Fruit fly (Drosophila melanogaster) whole organism, embryonic: ENCODE results near the gene CG14229.

Source experiments
- Awh ChIP-seq: fragments of 200-800 bp; sonication (Bioruptor generic); IDR thresholded peaks from 2 replicates; pipeline ENCODE4, ENCODE4 v1.3.6; 2022; ENCODE audit warnings: missing biosample characterization, missing genetic modification characterization
- C15 ChIP-seq: fragments of 200-800 bp; sonication (Bioruptor generic); IDR thresholded peaks from 3 replicates; pipeline ENCODE4 v1.3.6; 2022; ENCODE audit warnings: missing biosample characterization, missing genetic modification characterization
- CG10209 ChIP-seq: fragments of 200-800 bp; sonication (Bioruptor generic); optimal IDR thresholded peaks from 3 replicates; lab custom pipeline; 2017; ENCODE audit warnings: missing biosample characterization, mild to moderate bottlenecking, missing genetic modification characterization, missing genetic modification reagents
- CG1024 ChIP-seq: fragments of 200-800 bp; sonication (Bioruptor generic); IDR thresholded peaks from 2 replicates; pipeline ENCODE4 v1.3.6; 2022; ENCODE audit warnings: missing biosample characterization, missing genetic modification characterization
- CG10267 ChIP-seq: fragments of 200-800 bp; sonication (Bioruptor generic); optimal IDR thresholded peaks from 2 replicates; lab custom pipeline; 2018; ENCODE audit warnings: missing biosample characterization, mild to moderate bottlenecking, missing genetic modification characterization, moderate library complexity
- CG11695 ChIP-seq: fragments of 200-800 bp; sonication (Bioruptor generic); IDR thresholded peaks from 3 replicates; pipeline ENCODE4 v1.3.6; 2022; ENCODE audit warnings: missing biosample characterization, missing genetic modification characterization
- CG12104 ChIP-seq: fragments of 200-800 bp; sonication (Bioruptor generic); optimal IDR thresholded peaks from 3 replicates; lab custom pipeline; 2016; ENCODE audit warnings: missing biosample characterization, missing genetic modification characterization
- CG15514 ChIP-seq: fragments of 200-800 bp; sonication (Bioruptor generic); optimal IDR thresholded peaks from 3 replicates; lab custom pipeline; 2017; ENCODE audit warnings: missing biosample characterization, missing genetic modification characterization, mild to moderate bottlenecking, moderate library complexity, missing genetic modification reagents
- CG1603 ChIP-seq: fragments of 200-800 bp; sonication (Bioruptor generic); optimal IDR thresholded peaks from 2 replicates; lab custom pipeline; 2019; ENCODE audit warnings: missing biosample characterization, mild to moderate bottlenecking, missing genetic modification characterization, moderate library complexity
- CG16813 ChIP-seq: fragments of 200-800 bp; sonication (Bioruptor generic); IDR thresholded peaks from 3 replicates; pipeline ENCODE4 v1.3.6; 2022; ENCODE audit warnings: missing biosample characterization, missing genetic modification characterization; ENCODE audit not compliant: partially characterized antibody
- CG30403 ChIP-seq: fragments of 200-800 bp; sonication (Bioruptor generic); optimal IDR thresholded peaks from 3 replicates; lab custom pipeline; 2016; ENCODE audit warnings: missing biosample characterization, missing genetic modification characterization
- CG31365 ChIP-seq: fragments of 200-800 bp; sonication (Bioruptor generic); optimal IDR thresholded peaks from 2 replicates; lab custom pipeline; 2018; ENCODE audit warnings: missing biosample characterization, mild to moderate bottlenecking, missing genetic modification characterization
- CG32767 ChIP-seq: fragments of 200-800 bp; sonication (Bioruptor generic); IDR thresholded peaks from 2 replicates; pipeline ENCODE4 v1.3.6; 2022; ENCODE audit warnings: missing biosample characterization, missing genetic modification characterization
- CG32772 ChIP-seq: fragments of 200-800 bp; sonication (Bioruptor generic); IDR thresholded peaks from 2 replicates; pipeline ENCODE4 v1.3.6; 2022; ENCODE audit warnings: missing biosample characterization, missing genetic modification characterization
- CG5953 ChIP-seq: fragments of 200-800 bp; sonication (Bioruptor generic); IDR thresholded peaks from 2 replicates; pipeline ENCODE4 v1.3.6; 2022; ENCODE audit warnings: missing biosample characterization, missing genetic modification characterization
- CG6854 ChIP-seq: fragments of 200-800 bp; sonication (Bioruptor generic); optimal IDR thresholded peaks from 3 replicates; lab custom pipeline; 2017; ENCODE audit warnings: missing biosample characterization, mild to moderate bottlenecking, missing genetic modification characterization
- CkIIα-i1 ChIP-seq: fragments of 200-800 bp; sonication (Bioruptor generic); IDR thresholded peaks from 2 replicates; pipeline ENCODE4 v1.3.6; 2022; ENCODE audit warnings: missing biosample characterization, missing genetic modification characterization
- D ChIP-seq, 2 experiments: fragments of 200-800 bp in 1 of 2; fragments of >200 bp in 1 of 2; sonication (Bioruptor generic) in 1 of 2; optimal IDR thresholded peaks; 2 replicates in 1 of 2; 3 replicates in 1 of 2; lab custom pipeline; 2017; ENCODE audit warnings: mild to moderate bottlenecking in 1 of 2, missing biosample characterization in 1 of 2, missing genetic modification characterization in 1 of 2, missing genetic modification reagents in 1 of 2
- D19B ChIP-seq: fragments of 200-800 bp; sonication (Bioruptor generic); optimal IDR thresholded peaks from 2 replicates; lab custom pipeline; 2017; ENCODE audit warnings: missing biosample characterization, mild to moderate bottlenecking, missing genetic modification characterization
- Hr51 ChIP-seq, 2 experiments: fragments of 200-800 bp; sonication (Bioruptor generic); optimal IDR thresholded peaks; 2 replicates in 1 of 2; 3 replicates in 1 of 2; lab custom pipeline; 2016 to 2018; ENCODE audit warnings: missing biosample characterization in 2 of 2, missing genetic modification characterization in 2 of 2, mild to moderate bottlenecking in 1 of 2, moderate library complexity in 1 of 2
- Lpt ChIP-seq: fragments of >200 bp; optimal IDR thresholded peaks from 2 replicates; lab custom pipeline; 2018; ENCODE audit warnings: missing biosample characterization, missing genetic modification characterization
- Nf-YC ChIP-seq: fragments of 200-800 bp; optimal IDR thresholded peaks from 3 replicates; lab custom pipeline; 2019; ENCODE audit warnings: missing biosample characterization, mild to moderate bottlenecking, missing genetic modification characterization, moderate library complexity
- Optix ChIP-seq: fragments of 200-800 bp; sonication (Bioruptor generic); IDR thresholded peaks from 3 replicates; pipeline ENCODE4 v1.3.6; 2022; ENCODE audit warnings: missing biosample characterization, missing genetic modification characterization
- PHDP ChIP-seq: fragments of 200-800 bp; sonication (Bioruptor generic); optimal IDR thresholded peaks from 3 replicates; lab custom pipeline; 2018; ENCODE audit warnings: missing biosample characterization, mild to moderate bottlenecking, missing genetic modification characterization, moderate library complexity
- Sin3A ChIP-seq: fragments of >200 bp; optimal IDR thresholded peaks from 2 replicates; lab custom pipeline; 2018
- Sry-δ ChIP-seq: fragments of 200-800 bp; sonication (Bioruptor generic); optimal IDR thresholded peaks from 2 replicates; lab custom pipeline; 2016; ENCODE audit warnings: missing biosample characterization, missing genetic modification characterization
- Trl ChIP-seq, 3 experiments: fragments of >200 bp in 2 of 3; fragments of 200-800 bp in 1 of 3; sonication (Bioruptor generic) in 1 of 3; optimal IDR thresholded peaks; 2 replicates in 1 of 3; 3 replicates in 2 of 3; lab custom pipeline; 2016 to 2017; ENCODE audit warnings: missing biosample characterization in 1 of 3, missing genetic modification characterization in 1 of 3
- Xbp1 ChIP-seq: fragments of 200-800 bp; sonication (Bioruptor generic); optimal IDR thresholded peaks from 3 replicates; lab custom pipeline; 2016; ENCODE audit warnings: missing biosample characterization, mild to moderate bottlenecking, missing genetic modification characterization
- az2 ChIP-seq: fragments of 200-800 bp; sonication (Bioruptor generic); optimal IDR thresholded peaks from 3 replicates; lab custom pipeline; 2016; ENCODE audit warnings: missing biosample characterization, missing genetic modification characterization
- chif ChIP-seq, 2 experiments: fragments of 200-800 bp; sonication (Bioruptor generic); optimal IDR thresholded peaks; 3 replicates each; lab custom pipeline; 2016; ENCODE audit warnings: missing biosample characterization in 2 of 2, missing genetic modification characterization in 2 of 2
- dmrt11E ChIP-seq: fragments of 200-800 bp; sonication (Bioruptor generic); optimal IDR thresholded peaks from 3 replicates; lab custom pipeline; 2018; ENCODE audit warnings: missing biosample characterization, mild to moderate bottlenecking, missing genetic modification characterization, moderate library complexity
- ems ChIP-seq: fragments of 200-800 bp; sonication (Bioruptor generic); optimal IDR thresholded peaks from 3 replicates; lab custom pipeline; 2016; ENCODE audit warnings: missing biosample characterization, missing genetic modification characterization
- exex ChIP-seq: fragments of 200-800 bp; sonication (Bioruptor generic); optimal IDR thresholded peaks from 4 replicates; lab custom pipeline; 2018; ENCODE audit warnings: missing biosample characterization, mild to moderate bottlenecking, missing genetic modification characterization, moderate library complexity
- gsb-n ChIP-seq: fragments of 200-800 bp; sonication (Bioruptor generic); optimal IDR thresholded peaks from 3 replicates; lab custom pipeline; 2018; ENCODE audit warnings: missing biosample characterization, mild to moderate bottlenecking, missing genetic modification characterization
- gt ChIP-seq: fragments of 200-800 bp; sonication (Bioruptor generic); IDR thresholded peaks from 2 replicates; pipeline ENCODE4 v1.3.6; 2022; ENCODE audit warnings: missing biosample characterization, missing genetic modification characterization
- ham ChIP-seq: fragments of 200-800 bp; sonication (Bioruptor generic); IDR thresholded peaks from 2 replicates; pipeline ENCODE4 v1.3.6; 2022; ENCODE audit warnings: missing biosample characterization, missing genetic modification characterization
- jing ChIP-seq: fragments of 200-800 bp; sonication (Bioruptor generic); optimal IDR thresholded peaks from 2 replicates; lab custom pipeline; 2018; ENCODE audit warnings: missing biosample characterization, mild to moderate bottlenecking, missing genetic modification characterization
- mam ChIP-seq: fragments of 200-800 bp; sonication (Bioruptor generic); optimal IDR thresholded peaks from 3 replicates; lab custom pipeline; 2016; ENCODE audit warnings: missing biosample characterization, missing genetic modification characterization
- onecut ChIP-seq: fragments of 200-800 bp; sonication (Bioruptor generic); IDR thresholded peaks from 2 replicates; pipeline ENCODE4 v1.3.6; 2022; ENCODE audit warnings: missing biosample characterization, missing genetic modification characterization
- p53 ChIP-seq: fragments of 200-800 bp; sonication (Bioruptor generic); optimal IDR thresholded peaks from 2 replicates; lab custom pipeline; 2016; ENCODE audit warnings: missing biosample characterization, missing genetic modification characterization
- pzg ChIP-seq: fragments of 200-800 bp; sonication (Bioruptor generic); optimal IDR thresholded peaks from 3 replicates; lab custom pipeline; 2018; ENCODE audit warnings: missing biosample characterization, mild to moderate bottlenecking, missing genetic modification characterization, moderate library complexity
- sens ChIP-seq: fragments of 200-800 bp; sonication (Bioruptor generic); peaks from one replicate; lab custom pipeline; 2016; ENCODE audit warnings: missing biosample characterization, missing genetic modification characterization
- tio ChIP-seq: fragments of 200-800 bp; sonication (Bioruptor generic); optimal IDR thresholded peaks from 2 replicates; lab custom pipeline; 2017; ENCODE audit warnings: missing biosample characterization, missing genetic modification characterization, inconsistent platforms
- trem ChIP-seq: fragments of 200-800 bp; optimal IDR thresholded peaks from 3 replicates; lab custom pipeline; 2019; ENCODE audit warnings: missing biosample characterization, mild to moderate bottlenecking, missing genetic modification characterization, moderate library complexity
- twi ChIP-seq: fragments of 200-800 bp; optimal IDR thresholded peaks from 2 replicates; lab custom pipeline; 2019; ENCODE audit warnings: missing biosample characterization, mild to moderate bottlenecking, missing genetic modification characterization, moderate library complexity
- wek ChIP-seq: fragments of 200-800 bp; sonication (Bioruptor generic); optimal IDR thresholded peaks from 3 replicates; lab custom pipeline; 2018; ENCODE audit warnings: missing biosample characterization, mild to moderate bottlenecking, missing genetic modification characterization, moderate library complexity

Gene CG14229

DNA sequence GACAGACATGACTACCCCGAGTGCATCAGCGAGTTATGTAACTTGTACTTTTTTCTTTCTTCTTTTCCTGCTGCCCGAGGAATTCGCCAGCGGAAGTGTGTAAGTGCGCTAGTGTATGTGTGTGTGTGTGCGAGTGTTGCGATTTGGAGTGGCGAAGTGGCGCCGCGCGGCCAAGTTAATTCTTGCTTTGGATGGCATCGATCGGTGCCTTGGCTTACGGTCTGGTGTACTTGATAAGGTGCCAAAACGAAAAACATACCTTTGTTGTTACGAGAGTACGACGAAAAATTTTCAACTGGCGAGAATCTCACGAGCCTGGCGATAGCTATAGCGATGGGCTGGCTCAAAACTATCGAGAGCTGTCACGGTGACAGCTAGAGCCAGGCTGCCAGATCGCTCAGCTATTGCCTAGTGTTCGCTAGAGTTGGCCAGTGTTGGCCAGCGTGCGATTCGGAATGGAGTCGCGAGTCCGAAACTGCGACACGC, 49.0 kb upstream of the CG14229 start, which contains the start of the genes CG18809, COX6B, CG33932 and Rpp20 (continued):
- TF ChIP-seq ems (GFP tag; lab: Kevin White, UChicago) = peak; percentile 63
- TF ChIP-seq Xbp1 (GFP tag; lab: Kevin White, UChicago) = peak; percentile 74
- TF ChIP-seq CG32767 (GFP tag; lab: Robert Waterston, UW) = no peak
- TF ChIP-seq Nf-YC (tag; lab: Kevin White, UChicago) = peak; percentile 44
- peak; percentile 27 for TF ChIP-seq CG12104
- TF ChIP-seq Lpt (GFP tag; lab: Kevin White, UChicago) = no peak
- peak; percentile 35; the same call in 1 of the 2 replicates for TF ChIP-seq Awh (GFP tag; lab: Robert Waterston, UW)
- peak; percentile 45 for TF ChIP-seq PHDP
- TF ChIP-seq jing (GFP tag; lab: Kevin White, UChicago) = no peak
- TF ChIP-seq Hr51 (GFP tag; optimal IDR thresholded peaks at IDR 0.05; lab: Kevin White, UChicago) = peak; percentile 1 to 65
- peak; percentile 38; the same call in 1 of the 2 replicates for TF ChIP-seq CG32772 (GFP tag; lab: Robert Waterston, UW)
- peak; percentile 52 for TF ChIP-seq CG10209 (GFP tag; lab: Kevin White, UChicago)
- TF ChIP-seq CG5953 (GFP tag; lab: Robert Waterston, UW) = 0 out of 2 replicates have a peak, but pooled peaks have one; percentile 11
- TF ChIP-seq CkIIα-i1 (GFP tag; lab: Robert Waterston, UW) = no peak
- peak; percentile 73 for TF ChIP-seq trem (tag; lab: Kevin White, UChicago)
- peak; percentile 63 for TF ChIP-seq Sin3A (lab: Kevin White, UChicago)
- TF ChIP-seq onecut = peak; percentile 53
- peak; percentile 97 for TF ChIP-seq CG16813
- TF ChIP-seq CG6854 (GFP tag; lab: Kevin White, UChicago) = no peak
- peak; percentile 71 for TF ChIP-seq p53
- peak; percentile 95 for TF ChIP-seq CG10267
- peak; percentile 32 for TF ChIP-seq az2 (GFP tag; lab: Kevin White, UChicago)
- peak; percentile 100 for TF ChIP-seq Sry-δ (GFP tag; lab: Kevin White, UChicago)
- no peak for TF ChIP-seq exex
- 0 out of 3 replicates have a peak, but pooled peaks have one; percentile 48 for TF ChIP-seq Optix (GFP tag; lab: Robert Waterston, UW)
- TF ChIP-seq D19B = no peak
- TF ChIP-seq sens (GFP tag; lab: Kevin White, UChicago) = peak; percentile 91
- TF ChIP-seq tio (GFP tag; lab: Kevin White, UChicago) = no peak
- TF ChIP-seq CG1024 (GFP tag; lab: Robert Waterston, UW) = peak; percentile 25; the same call in 1 of the 2 replicates
- TF ChIP-seq twi (tag; lab: Kevin White, UChicago) = peak; percentile 18
- no peak for TF ChIP-seq CG11695 (GFP tag; lab: Robert Waterston, UW)
- no peak for TF ChIP-seq Trl (optimal IDR thresholded peaks at IDR 0.05; lab: Kevin White, UChicago)
- TF ChIP-seq Trl (GFP tag; optimal IDR thresholded peaks at IDR 0.05; lab: Kevin White, UChicago) = peak; percentile 83
- no peak for TF ChIP-seq gsb-n (tag; lab: Kevin White, UChicago)
- no peak for TF ChIP-seq CG31365 (tag; lab: Kevin White, UChicago)
- no peak for TF ChIP-seq dmrt11E (tag; lab: Kevin White, UChicago)
- no peak for TF ChIP-seq ham (GFP tag; lab: Robert Waterston, UW)
- TF ChIP-seq CG15514 (GFP tag; lab: Kevin White, UChicago) = peak; percentile 89
- peak; percentile 99 for TF ChIP-seq pzg
- TF ChIP-seq gt (GFP tag; lab: Robert Waterston, UW) = no peak
- peak; percentile 61 for TF ChIP-seq CG30403 (GFP tag; lab: Kevin White, UChicago)
- TF ChIP-seq CG1603 (tag; lab: Kevin White, UChicago) = peak; percentile 91
- TF ChIP-seq D (optimal IDR thresholded peaks at IDR 0.05; lab: Kevin White, UChicago) = no peak
- no peak for TF ChIP-seq D (GFP tag; optimal IDR thresholded peaks at IDR 0.05; lab: Kevin White, UChicago)
- peak; percentile 60 to 64 for TF ChIP-seq chif (GFP tag; optimal IDR thresholded peaks at IDR 0.05; lab: Kevin White, UChicago)
- TF ChIP-seq C15 = no peak
- peak; percentile 87 for TF ChIP-seq mam
- no peak for TF ChIP-seq wek (GFP tag; lab: Kevin White, UChicago)
